Worm (Caenorhabditis elegans): Measurements from ENCODE around the gene C34D1.4.

DNA sequence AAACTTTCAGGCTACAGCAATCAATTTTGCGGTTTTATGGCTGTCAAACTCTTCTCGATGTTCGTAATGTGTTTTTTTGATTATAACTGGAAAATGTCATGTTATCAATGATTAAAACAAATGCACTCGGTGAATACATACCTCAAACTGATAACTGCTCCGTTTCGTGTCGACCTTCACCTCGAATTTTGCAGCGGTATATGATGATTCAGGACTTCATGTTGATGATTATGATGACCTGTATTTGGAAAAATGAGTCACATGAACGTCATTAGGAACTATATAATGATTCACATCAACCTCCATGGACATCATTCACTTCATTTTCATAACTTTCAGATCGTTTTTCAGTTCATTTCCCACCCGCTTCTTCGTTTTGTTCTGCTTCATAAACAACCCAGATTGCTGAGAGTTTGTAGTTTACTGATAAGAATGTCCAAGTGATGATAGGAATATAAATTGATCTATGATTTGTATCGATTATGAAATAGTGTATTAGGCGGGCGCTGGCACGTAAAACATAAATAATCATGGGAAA, 3.7 kb upstream of the C34D1.4 start:
- TF ChIP-seq ceh-43 (GFP tag; optimal IDR thresholded peaks at IDR 0.05) (no peak), nhr-2 (tag; optimal IDR thresholded peaks at IDR 0.05) (no peak), nhr-237 (tag; optimal IDR thresholded peaks at IDR 0.05) (no peak), ces-1 (GFP tag; optimal IDR thresholded peaks at IDR 0.05) (no peak), hlh-1 (tag; optimal IDR thresholded peaks at IDR 0.05) (no peak), tbx-8 (GFP tag; optimal IDR thresholded peaks at IDR 0.05) (no peak), unc-39 (tag; optimal IDR thresholded peaks at IDR 0.05) (no peak), nhr-28 (tag; optimal IDR thresholded peaks at IDR 0.05) (no peak), lin-13 (tag; optimal IDR thresholded peaks at IDR 0.05) (no peak), bed-3 (GFP tag; optimal IDR thresholded peaks at IDR 0.05) (no peak)
